Worm (Caenorhabditis elegans): Measurements from ENCODE around the gene mogs-1.

DNA sequence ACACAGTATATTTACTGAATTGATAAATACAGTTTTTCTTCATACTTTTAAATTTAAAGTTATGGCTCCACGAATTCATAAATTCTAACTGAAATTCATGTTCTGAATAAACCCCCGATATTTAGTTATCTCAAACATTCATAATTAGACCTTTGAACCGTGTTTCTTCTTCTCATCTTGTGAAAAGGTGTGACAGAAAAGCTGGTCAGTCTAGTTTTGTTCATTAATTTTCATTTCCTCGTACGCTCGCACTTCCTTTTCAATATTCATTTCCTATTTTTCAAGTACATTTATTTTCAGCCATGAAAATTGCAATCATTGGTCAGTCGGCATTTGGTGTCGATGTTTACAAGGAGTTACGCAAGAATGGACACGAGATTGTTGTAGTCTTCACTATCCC lies 575 bp upstream of the mogs-1 start, which contains the start of gene alh-3:
- TF ChIP-seq unc-39 (tag; optimal IDR thresholded peaks at IDR 0.05) (no peak), dmd-4 (tag; optimal IDR thresholded peaks at IDR 0.05) (no peak), mab-5 (tag; optimal IDR thresholded peaks at IDR 0.05) (no peak), elt-1 (tag; optimal IDR thresholded peaks at IDR 0.05) (no peak), ceh-82 (tag; optimal IDR thresholded peaks at IDR 0.05) (no peak), skn-1 (tag; optimal IDR thresholded peaks at IDR 0.05) (no peak), blmp-1 (tag; optimal IDR thresholded peaks at IDR 0.05; ENCODE audit: insufficient read depth) (no peak), ama-1 (optimal IDR thresholded peaks at IDR 0.05) (no peak)
